Fruit fly (Drosophila melanogaster): ENCODE measurements around the gene per.
A peak's percentile ranks its signal among the peaks of the same experiment; 100 is the strongest.

The per gene

dm6 chrX:2720122-2720521 lies 34.7 kb downstream of the per start, which contains the start of gene CG2701 (continued):
- no peak for TF ChIP-seq pnt (GFP tag; optimal IDR thresholded peaks at IDR 0.05)
- TF ChIP-seq lov (optimal IDR thresholded peaks at IDR 0.05): no peak
- TF ChIP-seq lov (GFP tag; IDR thresholded peaks at IDR 0.05): no peak
- TF ChIP-seq ind (GFP tag; optimal IDR thresholded peaks at IDR 0.05): peak; percentile 21
- TF ChIP-seq Elba2 (GFP tag; optimal IDR thresholded peaks at IDR 0.05): peak; percentile 12
- TF ChIP-seq bsh (GFP tag; optimal IDR thresholded peaks at IDR 0.05): no peak
- TF ChIP-seq Sry-β (GFP tag; optimal IDR thresholded peaks at IDR 0.05): peak; percentile 0
- TF ChIP-seq CG14710 (tag; optimal IDR thresholded peaks at IDR 0.05): peak; percentile 32
- peak; percentile 70 for TF ChIP-seq HmgZ (tag; optimal IDR thresholded peaks at IDR 0.05)
- no peak for TF ChIP-seq gsb-n (tag; optimal IDR thresholded peaks at IDR 0.05)
- no peak for TF ChIP-seq CG3163 (GFP tag; optimal IDR thresholded peaks at IDR 0.05)
- TF ChIP-seq ssp (GFP tag; IDR thresholded peaks at IDR 0.05): no peak
- TF ChIP-seq CG10147 (GFP tag; optimal IDR thresholded peaks at IDR 0.05): no peak
- no peak for TF ChIP-seq sens (GFP tag)
- no peak for TF ChIP-seq run (tag; optimal IDR thresholded peaks at IDR 0.05)
- TF ChIP-seq YL-1 (GFP tag; optimal IDR thresholded peaks at IDR 0.05): peak; percentile 57
- TF ChIP-seq CHES-1-like (GFP tag; optimal IDR thresholded peaks at IDR 0.05): peak; percentile 33
- TF ChIP-seq tll (GFP tag; optimal IDR thresholded peaks at IDR 0.05): no peak
- no peak for TF ChIP-seq Gsc (GFP tag; IDR thresholded peaks at IDR 0.05)
- no peak for TF ChIP-seq CG1529 (GFP tag; optimal IDR thresholded peaks at IDR 0.05)
- no peak for TF ChIP-seq twi (tag; optimal IDR thresholded peaks at IDR 0.05)
- TF ChIP-seq Hsf (GFP tag; optimal IDR thresholded peaks at IDR 0.05): peak; percentile 22
- TF ChIP-seq lola (GFP tag; optimal IDR thresholded peaks at IDR 0.05): no peak
- TF ChIP-seq ase (GFP tag; IDR thresholded peaks at IDR 0.05): no peak
- no peak for TF ChIP-seq luna (GFP tag; optimal IDR thresholded peaks at IDR 0.05)
- no peak for TF ChIP-seq D (optimal IDR thresholded peaks at IDR 0.05)
- TF ChIP-seq D (GFP tag; optimal IDR thresholded peaks at IDR 0.05): no peak
- TF ChIP-seq CG4617 (GFP tag; optimal IDR thresholded peaks at IDR 0.05; ENCODE audit: borderline replicate concordance): peak; percentile 78
- peak; percentile 2 for TF ChIP-seq CTCF (GFP tag; optimal IDR thresholded peaks at IDR 0.05)
- TF ChIP-seq CG15696 (tag; optimal IDR thresholded peaks at IDR 0.05): no peak
- no peak for TF ChIP-seq tgo (GFP tag; IDR thresholded peaks at IDR 0.05)
- peak; percentile 30 for TF ChIP-seq Sin3A (optimal IDR thresholded peaks at IDR 0.05)
- peak; percentile 36 for TF ChIP-seq tin (GFP tag; optimal IDR thresholded peaks at IDR 0.05)
- TF ChIP-seq CG12659 (GFP tag; optimal IDR thresholded peaks at IDR 0.05): peak; percentile 32
- TF ChIP-seq cwo (GFP tag; optimal IDR thresholded peaks at IDR 0.05): no peak
- peak; percentile 87 for TF ChIP-seq MESR4 (GFP tag; optimal IDR thresholded peaks at IDR 0.05)
- TF ChIP-seq vvl (GFP tag; IDR thresholded peaks at IDR 0.05): no peak
- no peak for TF ChIP-seq CG13123 (GFP tag; optimal IDR thresholded peaks at IDR 0.05)
- TF ChIP-seq CG11560 (tag; IDR thresholded peaks at IDR 0.05): no peak
- TF ChIP-seq lilli (GFP tag; optimal IDR thresholded peaks at IDR 0.05): peak; percentile 30
- TF ChIP-seq CG2116 (GFP tag; optimal IDR thresholded peaks at IDR 0.05): peak; percentile 57
- TF ChIP-seq CG15514 (GFP tag; optimal IDR thresholded peaks at IDR 0.05): peak; percentile 96
- peak; percentile 95 for TF ChIP-seq MBD-R2 (GFP tag; IDR thresholded peaks at IDR 0.05)
- peak; percentile 61; the same call in 1 of the 3 replicates for TF ChIP-seq hb (GFP tag; IDR thresholded peaks at IDR 0.05; ENCODE audit: partially characterized antibody)
- TF ChIP-seq unc-4 (GFP tag; IDR thresholded peaks at IDR 0.05; ENCODE audit: partially characterized antibody): peak; percentile 66
- TF ChIP-seq en (GFP tag; optimal IDR thresholded peaks at IDR 0.05): no peak
- TF ChIP-seq chif (GFP tag; optimal IDR thresholded peaks at IDR 0.05): no peak
- 0 out of 3 replicates have a peak, but pooled peaks have one; percentile 36 for TF ChIP-seq Dbx (GFP tag; IDR thresholded peaks at IDR 0.05)
- peak; percentile 88 for TF ChIP-seq Ets65A (GFP tag)
- TF ChIP-seq odd (GFP tag; optimal IDR thresholded peaks at IDR 0.05): no peak
- peak; percentile 77 for TF ChIP-seq amos (GFP tag; IDR thresholded peaks at IDR 0.05; ENCODE audit: partially characterized antibody)
- TF ChIP-seq Bgb (GFP tag; IDR thresholded peaks at IDR 0.05; ENCODE audit: partially characterized antibody): peak; percentile 86

All from whole organism, embryonic.